Worm (Caenorhabditis elegans): ENCODE results near the gene C30H6.9.
A peak's percentile ranks its signal among the peaks of the same experiment; 100 is the strongest.

C30H6.9 gene

DNA sequence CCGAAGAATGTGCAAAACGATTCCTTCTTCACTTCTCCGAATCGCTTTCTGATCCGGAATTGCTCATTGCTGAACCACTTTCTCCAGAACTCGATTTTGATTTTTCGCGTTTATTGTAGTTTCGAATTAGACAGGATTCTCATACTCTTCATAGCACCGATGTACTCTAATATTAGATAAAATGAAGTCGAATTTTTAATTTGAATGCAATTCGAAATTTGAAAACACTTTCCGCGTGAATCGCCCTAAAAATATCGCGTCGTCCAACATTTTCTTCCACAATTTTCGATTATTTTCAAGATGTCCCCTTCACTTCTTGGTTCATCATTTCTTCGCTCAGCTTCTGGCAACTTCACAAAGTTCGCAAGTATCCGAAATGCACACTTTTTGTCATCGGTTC, 2.1 kb upstream of the C30H6.9 start, which contains the start of gene C30H6.8:
Gene C30H6.8, plus strand, starts transcription at position 301 of the 400 bp plus-strand sequence.
- TF ChIP-seq pha-4 (tag; optimal IDR thresholded peaks at IDR 0.05) (no peak), snpc-4 (tag; optimal IDR thresholded peaks at IDR 0.05) (no peak)

DNA sequence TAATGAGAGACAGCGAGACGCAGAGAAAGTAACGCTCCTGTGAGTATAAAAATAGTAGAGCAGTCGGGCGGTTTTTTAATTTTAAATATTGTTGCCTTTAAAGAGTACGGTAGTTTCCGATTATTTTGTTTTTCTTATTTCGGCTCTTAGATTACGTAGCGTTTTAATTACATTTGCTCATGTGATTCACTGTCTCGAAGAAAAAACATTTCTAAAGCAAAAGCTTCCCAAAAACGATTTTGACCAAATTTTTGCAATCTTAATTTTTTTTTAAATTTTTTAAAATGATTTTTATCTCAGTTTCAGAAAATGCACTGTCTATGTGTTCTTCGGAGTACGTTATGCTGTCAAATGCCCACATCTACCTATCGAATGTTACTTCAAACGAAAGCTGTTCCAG, 3.8 kb downstream of the C30H6.9 start, which contains the start of gene haf-1:
Gene haf-1, plus strand, starts transcription at position 301 of the 400 bp plus-strand sequence.
- no peak for TF ChIP-seq daf-12 (tag; optimal IDR thresholded peaks at IDR 0.05)
- no peak for TF ChIP-seq ceh-82 (tag; optimal IDR thresholded peaks at IDR 0.05)
- no peak for TF ChIP-seq sea-2 (GFP tag; optimal IDR thresholded peaks at IDR 0.05)
- TF ChIP-seq lsy-12 (tag; optimal IDR thresholded peaks at IDR 0.05): no peak
- TF ChIP-seq nhr-237 (tag; optimal IDR thresholded peaks at IDR 0.05): no peak
- TF ChIP-seq eor-1 (tag; optimal IDR thresholded peaks at IDR 0.05): no peak
- no peak for TF ChIP-seq zag-1 (tag; optimal IDR thresholded peaks at IDR 0.05)
- no peak for TF ChIP-seq fkh-2 (tag; optimal IDR thresholded peaks at IDR 0.05)
- peak; percentile 43 for TF ChIP-seq pha-4 (tag; optimal IDR thresholded peaks at IDR 0.05)
- peak; percentile 45 for TF ChIP-seq pqm-1 (tag; optimal IDR thresholded peaks at IDR 0.05)

DNA sequence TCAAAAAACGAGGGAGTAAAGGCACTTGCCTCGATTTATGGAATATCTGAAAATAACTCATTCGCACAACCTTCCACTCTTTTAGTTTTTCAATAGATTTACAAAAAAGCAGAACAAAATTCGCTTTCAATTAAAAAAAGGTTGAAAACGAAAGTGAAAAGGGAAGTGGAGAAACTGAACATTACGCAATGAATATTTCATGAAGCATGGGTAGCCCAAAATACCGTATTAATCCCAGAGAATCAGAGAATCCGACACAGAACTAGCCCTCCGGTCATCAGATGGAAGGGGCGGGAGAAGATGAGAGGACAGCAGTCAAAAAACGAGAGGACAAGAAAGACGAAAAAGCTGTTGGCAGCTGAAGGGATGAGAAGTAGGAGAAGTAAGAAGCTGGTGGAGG, 8.5 kb downstream of the C30H6.9 start, which contains the start of gene C30H6.5:
Gene C30H6.5, plus strand, starts transcription at position 301 of the 400 bp plus-strand sequence.
- no peak for TF ChIP-seq egl-5 (tag; optimal IDR thresholded peaks at IDR 0.05)
- TF ChIP-seq nhr-28 (tag; optimal IDR thresholded peaks at IDR 0.05): no peak
- no peak for TF ChIP-seq fkh-2 (tag; optimal IDR thresholded peaks at IDR 0.05)
- no peak for TF ChIP-seq nhr-237 (tag; optimal IDR thresholded peaks at IDR 0.05)
- no peak for TF ChIP-seq ZK546.5 (tag; optimal IDR thresholded peaks at IDR 0.05)
- no peak for TF ChIP-seq nhr-67 (tag; optimal IDR thresholded peaks at IDR 0.05)
- TF ChIP-seq nhr-77 (tag; optimal IDR thresholded peaks at IDR 0.05): no peak
- TF ChIP-seq eor-1 (tag; optimal IDR thresholded peaks at IDR 0.05): no peak
- TF ChIP-seq egl-27 (tag; optimal IDR thresholded peaks at IDR 0.05): no peak
- no peak for TF ChIP-seq ceh-16 (tag; optimal IDR thresholded peaks at IDR 0.05)

DNA sequence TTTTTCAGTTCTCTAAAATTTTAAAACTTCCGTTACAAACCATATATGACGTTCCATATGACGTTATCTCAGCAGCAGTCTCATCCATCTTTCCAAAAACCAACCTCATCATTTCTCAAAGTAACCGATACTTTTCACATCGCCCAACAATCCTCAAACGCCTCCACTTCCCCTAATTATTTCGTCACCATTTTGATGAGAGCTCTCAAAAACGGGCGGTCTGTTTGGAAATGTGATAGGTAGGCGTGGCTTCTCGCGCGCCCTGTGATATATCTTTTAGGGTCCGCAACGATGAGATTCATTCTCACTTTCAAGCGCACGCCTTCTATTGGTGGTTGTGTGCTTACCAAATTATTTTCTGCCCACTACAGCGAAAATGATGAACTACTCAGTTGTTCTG, 11.7 kb downstream of the C30H6.9 start, which contains the start of gene trh-1:
Gene trh-1, plus strand, starts transcription at position 301 of the 400 bp plus-strand sequence.
- TF ChIP-seq nfya-1 (tag; optimal IDR thresholded peaks at IDR 0.05; ENCODE audit: insufficient read depth): no peak
- no peak for TF ChIP-seq egl-27 (tag; optimal IDR thresholded peaks at IDR 0.05)
- TF ChIP-seq hmg-11 (tag; optimal IDR thresholded peaks at IDR 0.05): no peak
- no peak for TF ChIP-seq nhr-77 (tag; optimal IDR thresholded peaks at IDR 0.05)
- no peak for TF ChIP-seq snpc-4 (tag; optimal IDR thresholded peaks at IDR 0.05)
- no peak for TF ChIP-seq R02D3.7 (tag; optimal IDR thresholded peaks at IDR 0.05)

DNA sequence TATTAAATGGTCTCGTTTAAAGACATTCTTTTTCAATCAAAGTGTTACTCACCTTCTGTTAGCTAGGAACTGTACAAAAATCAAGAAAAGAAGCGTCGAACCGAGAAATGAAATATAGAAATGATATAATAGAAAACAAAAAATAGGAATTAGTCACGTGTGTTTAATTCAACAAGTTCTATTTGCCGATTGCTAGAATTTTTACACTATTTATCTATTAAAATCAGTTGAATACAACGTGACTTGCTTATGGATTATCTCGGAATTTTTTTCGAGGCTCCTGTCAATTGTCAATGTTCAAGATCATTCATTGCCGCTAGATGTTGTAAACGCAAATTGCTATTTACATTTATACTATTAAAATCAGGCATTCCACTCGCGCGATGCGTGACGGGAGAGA, 12.7 kb downstream of the C30H6.9 start, which contains the start of gene zipt-17:
Gene zipt-17, minus strand, starts transcription at position 101 of the 400 bp plus-strand sequence.
- TF ChIP-seq nhr-23 (tag; optimal IDR thresholded peaks at IDR 0.05) (no peak), ceh-28 (tag; optimal IDR thresholded peaks at IDR 0.05) (no peak), ama-1 (optimal IDR thresholded peaks at IDR 0.05) (no peak), nhr-77 (tag; optimal IDR thresholded peaks at IDR 0.05) (no peak), nhr-28 (tag; optimal IDR thresholded peaks at IDR 0.05) (no peak)

DNA sequence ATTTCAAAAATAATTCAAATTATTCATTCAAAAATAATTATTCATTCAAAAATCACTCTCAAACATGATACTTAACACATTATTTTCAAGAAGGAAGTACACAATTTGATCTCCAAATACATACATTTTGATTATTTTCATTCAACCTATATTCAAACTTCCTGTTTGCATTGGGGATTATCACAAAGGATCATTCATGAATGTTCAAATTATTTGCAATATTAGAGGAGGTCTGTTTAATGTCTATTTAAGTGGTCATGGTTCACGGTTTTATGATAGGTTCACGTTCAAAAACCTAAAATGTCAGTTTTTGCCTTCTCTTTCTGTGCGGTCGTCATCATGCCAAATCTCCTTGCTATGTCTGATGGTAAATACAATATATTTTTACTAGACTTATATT, 18.8 kb downstream of the C30H6.9 start, which contains the start of gene clec-202:
Gene clec-202, plus strand, starts transcription at position 301 of the 400 bp plus-strand sequence.
- TF ChIP-seq ceh-82 (tag; optimal IDR thresholded peaks at IDR 0.05): no peak
- no peak for TF ChIP-seq ceh-28 (tag; optimal IDR thresholded peaks at IDR 0.05)
- TF ChIP-seq pha-4 (tag; optimal IDR thresholded peaks at IDR 0.05): no peak
- TF ChIP-seq nhr-77 (tag; optimal IDR thresholded peaks at IDR 0.05): no peak
- no peak for TF ChIP-seq ZK546.5 (tag; optimal IDR thresholded peaks at IDR 0.05)
- no peak for TF ChIP-seq nhr-11 (tag; optimal IDR thresholded peaks at IDR 0.05)
- TF ChIP-seq eor-1 (tag; optimal IDR thresholded peaks at IDR 0.05): no peak
- no peak for TF ChIP-seq lsy-12 (tag; optimal IDR thresholded peaks at IDR 0.05)
- no peak for TF ChIP-seq zag-1 (tag; optimal IDR thresholded peaks at IDR 0.05)
- no peak for TF ChIP-seq mdl-1 (tag; optimal IDR thresholded peaks at IDR 0.05)
- no peak for TF ChIP-seq skn-1 (tag; optimal IDR thresholded peaks at IDR 0.05)
- no peak for TF ChIP-seq fkh-2 (tag; optimal IDR thresholded peaks at IDR 0.05)
- TF ChIP-seq nhr-25 (tag; optimal IDR thresholded peaks at IDR 0.05): no peak
- no peak for TF ChIP-seq nfya-1 (tag; optimal IDR thresholded peaks at IDR 0.05; ENCODE audit: insufficient read depth)
- TF ChIP-seq fkh-10 (GFP tag; optimal IDR thresholded peaks at IDR 0.05): no peak
- no peak for TF ChIP-seq egl-5 (tag; optimal IDR thresholded peaks at IDR 0.05)
- TF ChIP-seq ztf-11 (tag; optimal IDR thresholded peaks at IDR 0.05): no peak

All from whole organism, L3 larva.